Worm (Caenorhabditis elegans) whole organism, mixed stage, embryonic: ENCODE data around the gene H10D18.1.

ENCODE experiments used
- M03D4.4 ChIP-seq: sonication (generic microtip); optimal IDR thresholded peaks from 2 replicates; lab custom pipeline; 2017; ENCODE audit warnings: mild to moderate bottlenecking, missing genetic modification characterization, missing compliant biosample characterization
- bed-3 ChIP-seq: fragments of 200-800 bp; sonication (Bioruptor generic); optimal IDR thresholded peaks from 3 replicates; lab custom pipeline; 2018; ENCODE audit warnings: mild to moderate bottlenecking, missing genetic modification characterization, moderate library complexity, missing compliant biosample characterization
- blmp-1 ChIP-seq: fragments of 150-350 bp; optimal IDR thresholded peaks from 2 replicates; lab custom pipeline; 2014; ENCODE audit warnings: missing biosample characterization, missing genetic modification characterization
- ceh-39 ChIP-seq: fragments of 150-350 bp; optimal IDR thresholded peaks from 2 replicates; lab custom pipeline; 2014; ENCODE audit warnings: missing biosample characterization, missing genetic modification characterization
- ceh-43 ChIP-seq: fragments of 200-800 bp; sonication (Bioruptor generic); optimal IDR thresholded peaks from 2 replicates; lab custom pipeline; 2018; ENCODE audit warnings: mild to moderate bottlenecking, missing genetic modification characterization, moderate library complexity, missing compliant biosample characterization
- ceh-83 ChIP-seq: fragments of 200-800 bp; sonication (Bioruptor generic); optimal IDR thresholded peaks from 2 replicates; lab custom pipeline; 2018; ENCODE audit warnings: mild to moderate bottlenecking, missing genetic modification characterization, missing compliant biosample characterization
- ces-1 ChIP-seq: fragments of 150-350 bp; optimal IDR thresholded peaks from 2 replicates; lab custom pipeline; 2014; ENCODE audit warnings: missing biosample characterization, missing genetic modification reagents, missing genetic modification characterization
- cnd-1 ChIP-seq: fragments of 200-800 bp; sonication (Bioruptor generic); optimal IDR thresholded peaks from 2 replicates; lab custom pipeline; 2018; ENCODE audit warnings: mild to moderate bottlenecking, missing genetic modification characterization, missing compliant biosample characterization
- drap-1 ChIP-seq: fragments of 200-800 bp; sonication (Bioruptor generic); optimal IDR thresholded peaks from 3 replicates; lab custom pipeline; 2018; ENCODE audit warnings: mild to moderate bottlenecking, missing genetic modification characterization, missing compliant biosample characterization
- elt-1 ChIP-seq: sonication (generic microtip); optimal IDR thresholded peaks from 2 replicates; lab custom pipeline; 2017; ENCODE audit warnings: missing genetic modification characterization, mild to moderate bottlenecking, missing compliant biosample characterization, antibody characterized with exemption, moderate library complexity, borderline replicate concordance; ENCODE audit not compliant: insufficient read depth
- elt-3 ChIP-seq: fragments of 150-350 bp; optimal IDR thresholded peaks from 2 replicates; lab custom pipeline; 2014; ENCODE audit warnings: missing biosample characterization, missing genetic modification characterization
- flh-1 ChIP-seq: fragments of 200-800 bp; sonication (Bioruptor generic); optimal IDR thresholded peaks from 2 replicates; lab custom pipeline; 2018; ENCODE audit warnings: mild to moderate bottlenecking, missing genetic modification characterization, moderate library complexity, missing compliant biosample characterization
- ham-2 ChIP-seq: fragments of 200-800 bp; sonication (Bioruptor generic); optimal IDR thresholded peaks from 2 replicates; lab custom pipeline; 2018; ENCODE audit warnings: mild to moderate bottlenecking, missing genetic modification characterization, missing compliant biosample characterization
- hlh-1 ChIP-seq: fragments of 150-350 bp; optimal IDR thresholded peaks from 2 replicates; lab custom pipeline; 2014; ENCODE audit warnings: missing biosample characterization, missing genetic modification reagents, missing genetic modification characterization
- lin-13 ChIP-seq: fragments of 150-350 bp; optimal IDR thresholded peaks from 2 replicates; lab custom pipeline; 2014; ENCODE audit warnings: missing biosample characterization, missing genetic modification characterization
- lin-32 ChIP-seq: fragments of 200-800 bp; sonication (Bioruptor generic); optimal IDR thresholded peaks from 2 replicates; lab custom pipeline; 2018; ENCODE audit warnings: mild to moderate bottlenecking, missing genetic modification characterization, missing compliant biosample characterization
- lsy-2 ChIP-seq: fragments of 150-350 bp; optimal IDR thresholded peaks from 2 replicates; lab custom pipeline; 2014; ENCODE audit warnings: missing biosample characterization, missing genetic modification characterization
- mab-5 ChIP-seq: fragments of 150-350 bp; optimal IDR thresholded peaks from 2 replicates; lab custom pipeline; 2014; ENCODE audit warnings: missing biosample characterization, missing genetic modification characterization
- mep-1 ChIP-seq: fragments of 150-350 bp; optimal IDR thresholded peaks from 2 replicates; lab custom pipeline; 2017; ENCODE audit warnings: missing biosample characterization, missing genetic modification reagents, missing genetic modification characterization, inconsistent platforms
- nhr-12 ChIP-seq: fragments of 150-350 bp; optimal IDR thresholded peaks from 2 replicates; lab custom pipeline; 2014; ENCODE audit warnings: missing biosample characterization, missing genetic modification characterization
- nhr-2 ChIP-seq: fragments of 150-350 bp; optimal IDR thresholded peaks from 2 replicates; lab custom pipeline; 2014; ENCODE audit warnings: missing biosample characterization, missing genetic modification characterization
- nhr-28 ChIP-seq: fragments of 150-350 bp; optimal IDR thresholded peaks from 2 replicates; lab custom pipeline; 2014; ENCODE audit warnings: missing biosample characterization, missing genetic modification characterization
- nhr-76 ChIP-seq: sonication (generic microtip); optimal IDR thresholded peaks from 2 replicates; lab custom pipeline; 2017; ENCODE audit warnings: missing biosample characterization, missing genetic modification characterization
- pha-4 ChIP-seq: fragments of 150-350 bp; optimal IDR thresholded peaks from 2 replicates; lab custom pipeline; 2018; ENCODE audit warnings: missing biosample characterization, missing genetic modification reagents, missing genetic modification characterization
- sem-2 ChIP-seq: fragments of 200-800 bp; sonication (Bioruptor generic); optimal IDR thresholded peaks from 2 replicates; lab custom pipeline; 2018; ENCODE audit warnings: mild to moderate bottlenecking, missing genetic modification characterization, missing compliant biosample characterization
- snpc-4 ChIP-seq: fragments of 150-350 bp; optimal IDR thresholded peaks from 2 replicates; lab custom pipeline; 2014; ENCODE audit warnings: missing biosample characterization, missing genetic modification characterization
- tbx-8 ChIP-seq: fragments of 200-800 bp; sonication (Bioruptor generic); optimal IDR thresholded peaks from 2 replicates; lab custom pipeline; 2018; ENCODE audit warnings: mild to moderate bottlenecking, missing genetic modification characterization, moderate library complexity, missing compliant biosample characterization
- unc-120 ChIP-seq: sonication (generic microtip); optimal IDR thresholded peaks from 2 replicates; lab custom pipeline; 2017; ENCODE audit warnings: missing genetic modification characterization, missing compliant biosample characterization; ENCODE audit not compliant: poor library complexity, severe bottlenecking
- unc-39 ChIP-seq: fragments of 150-350 bp; optimal IDR thresholded peaks from 2 replicates; lab custom pipeline; 2014; ENCODE audit warnings: missing biosample characterization, missing genetic modification characterization
- zip-8 ChIP-seq: fragments of 150-350 bp; optimal IDR thresholded peaks from 2 replicates; lab custom pipeline; 2014; ENCODE audit warnings: missing biosample characterization, missing genetic modification characterization
- ztf-11 ChIP-seq: fragments of 150-350 bp; optimal IDR thresholded peaks from 2 replicates; lab custom pipeline; 2014; ENCODE audit warnings: missing biosample characterization, missing genetic modification characterization

Gene H10D18.1

DNA sequence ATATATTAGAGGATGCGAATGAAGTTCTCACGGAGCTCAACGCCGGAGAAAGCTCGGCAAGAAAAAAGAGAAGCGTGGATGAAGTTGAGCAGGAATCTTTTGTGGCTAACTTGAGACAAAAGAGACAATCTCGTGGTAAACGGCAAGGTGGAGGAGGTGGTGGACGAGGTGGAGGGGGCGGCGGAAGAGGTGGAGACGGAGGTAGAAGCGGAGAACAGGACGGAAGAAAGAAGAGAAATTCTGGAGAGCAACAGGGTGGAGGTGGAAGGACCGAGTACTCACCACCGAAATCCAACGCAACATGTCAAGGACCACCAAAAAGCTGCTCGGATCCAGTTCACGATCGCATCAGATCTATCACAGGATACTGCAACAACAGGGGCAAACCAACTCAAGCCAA is 24.6 kb upstream of the H10D18.1 start:
- TF ChIP-seq sem-2: no peak
- TF ChIP-seq bed-3 (GFP tag; lab: Kevin White, UChicago): no peak
- no peak for TF ChIP-seq ham-2 (GFP tag; lab: Kevin White, UChicago)
- TF ChIP-seq blmp-1 (tag; lab: Kevin White, UChicago): no peak
- TF ChIP-seq mab-5 (tag; lab: Kevin White, UChicago): no peak
- TF ChIP-seq drap-1 (GFP tag; lab: Kevin White, UChicago): no peak
- TF ChIP-seq ceh-43 (GFP tag; lab: Kevin White, UChicago): no peak

DNA sequence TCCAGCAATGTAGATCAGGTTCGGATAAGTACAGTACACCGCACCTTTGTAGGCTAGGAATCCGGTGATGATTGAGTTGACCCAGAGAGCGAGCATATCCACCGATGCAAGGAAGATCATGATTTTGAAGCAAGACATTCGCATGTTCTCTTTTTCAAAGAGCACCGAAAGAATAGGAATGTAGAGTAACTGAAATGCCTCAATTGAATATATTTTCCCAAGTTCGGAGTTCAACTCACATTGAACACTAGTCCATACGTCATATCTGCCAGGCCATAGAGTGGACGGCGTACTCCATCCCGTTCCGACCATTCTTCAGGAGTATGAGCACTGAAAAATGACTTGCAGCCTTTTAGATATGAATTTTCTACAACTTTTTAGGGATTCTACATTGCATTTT is 15.3 kb upstream of the H10D18.1 start:
- TF ChIP-seq zip-8 (tag; lab: Kevin White, UChicago) (no peak), mep-1 (no peak), drap-1 (GFP tag; lab: Kevin White, UChicago) (no peak), lin-13 (tag; lab: Kevin White, UChicago) (no peak), nhr-2 (no peak), ztf-11 (tag; lab: Kevin White, UChicago) (no peak), ces-1 (GFP tag; lab: Kevin White, UChicago) (no peak), unc-39 (tag; lab: Kevin White, UChicago) (no peak), blmp-1 (tag; lab: Kevin White, UChicago) (no peak), bed-3 (GFP tag; lab: Kevin White, UChicago) (no peak), nhr-28 (tag; lab: Kevin White, UChicago) (no peak), hlh-1 (tag; lab: Kevin White, UChicago) (no peak)

DNA sequence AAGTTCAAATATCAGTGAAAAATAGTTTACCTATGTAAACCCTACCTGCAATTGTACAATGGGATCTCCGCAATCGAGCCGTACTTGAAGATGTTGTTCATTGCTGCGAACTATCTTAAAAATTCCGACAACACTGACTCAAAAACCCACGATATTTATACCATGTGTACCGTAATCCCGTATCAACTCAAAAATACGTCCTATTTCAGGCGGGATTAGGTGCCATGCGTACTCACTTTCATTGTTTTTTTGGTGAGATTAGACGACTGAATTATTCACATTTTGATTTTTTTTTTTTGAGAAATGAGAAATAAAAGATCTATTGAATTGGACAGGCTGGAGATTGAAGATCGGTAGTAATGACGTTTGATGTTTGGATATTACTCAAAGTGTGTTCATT is 14.6 kb upstream of the H10D18.1 start, which contains the start of gene srt-30:
TSS of gene srt-30 (minus strand) at position 101 of the 400 bp plus-strand sequence.
- no peak for TF ChIP-seq lin-13 (tag; lab: Kevin White, UChicago)
- no peak for TF ChIP-seq hlh-1 (tag; lab: Kevin White, UChicago)
- no peak for TF ChIP-seq pha-4 (tag; lab: Kevin White, UChicago)
- TF ChIP-seq nhr-28 (tag; lab: Kevin White, UChicago): no peak
- no peak for TF ChIP-seq elt-3 (tag; lab: Kevin White, UChicago)
- TF ChIP-seq sem-2: no peak
- no peak for TF ChIP-seq elt-1
- no peak for TF ChIP-seq zip-8 (tag; lab: Kevin White, UChicago)
- no peak for TF ChIP-seq unc-39 (tag; lab: Kevin White, UChicago)
- TF ChIP-seq mab-5 (tag; lab: Kevin White, UChicago): no peak

DNA sequence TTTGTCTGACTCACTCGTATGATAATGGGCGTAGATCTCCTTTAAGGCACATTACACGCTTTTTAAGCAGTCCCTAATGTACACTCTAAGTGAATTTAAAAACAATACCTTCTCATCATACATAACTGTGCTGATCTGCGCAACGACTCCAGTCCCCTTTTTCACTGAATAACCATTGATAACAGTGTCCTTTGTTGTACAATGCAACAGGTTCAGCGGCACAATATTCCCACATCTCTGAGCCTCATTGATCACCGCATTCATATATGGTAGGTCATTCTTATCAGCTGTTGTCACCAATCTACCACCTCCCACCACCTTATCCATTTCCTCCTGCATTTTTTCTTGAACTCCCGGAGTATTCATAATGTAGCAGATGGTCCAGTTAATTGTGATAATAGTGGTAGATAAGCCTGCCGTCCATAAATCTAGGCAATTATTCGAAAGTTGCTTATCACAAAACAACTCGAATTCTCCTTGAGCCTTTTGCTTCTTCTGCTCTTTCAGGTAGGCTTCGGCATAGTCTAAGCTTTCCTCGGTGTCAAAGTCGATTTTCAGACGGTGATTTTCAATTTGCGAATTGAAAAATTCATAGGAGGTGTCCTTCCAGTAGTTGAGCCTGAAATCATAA is 13.1 kb upstream of the H10D18.1 start:
- no peak for TF ChIP-seq snpc-4 (tag; lab: Kevin White, UChicago)
- no peak for TF ChIP-seq elt-1
- TF ChIP-seq cnd-1 (tag; lab: Kevin White, UChicago): no peak
- TF ChIP-seq ceh-83 (GFP tag; lab: Kevin White, UChicago): no peak
- no peak for TF ChIP-seq nhr-76 (tag; lab: Kevin White, UChicago)
- TF ChIP-seq lin-13 (tag; lab: Kevin White, UChicago): no peak
- TF ChIP-seq lin-32 (GFP tag; lab: Kevin White, UChicago): no peak
- no peak for TF ChIP-seq lsy-2
- TF ChIP-seq unc-120: no peak
- no peak for TF ChIP-seq nhr-2
- no peak for TF ChIP-seq flh-1 (GFP tag; lab: Kevin White, UChicago)
- no peak for TF ChIP-seq elt-3 (tag; lab: Kevin White, UChicago)
- no peak for TF ChIP-seq sem-2
- TF ChIP-seq hlh-1 (tag; lab: Kevin White, UChicago): no peak
- TF ChIP-seq M03D4.4 (tag; lab: Kevin White, UChicago): no peak

DNA sequence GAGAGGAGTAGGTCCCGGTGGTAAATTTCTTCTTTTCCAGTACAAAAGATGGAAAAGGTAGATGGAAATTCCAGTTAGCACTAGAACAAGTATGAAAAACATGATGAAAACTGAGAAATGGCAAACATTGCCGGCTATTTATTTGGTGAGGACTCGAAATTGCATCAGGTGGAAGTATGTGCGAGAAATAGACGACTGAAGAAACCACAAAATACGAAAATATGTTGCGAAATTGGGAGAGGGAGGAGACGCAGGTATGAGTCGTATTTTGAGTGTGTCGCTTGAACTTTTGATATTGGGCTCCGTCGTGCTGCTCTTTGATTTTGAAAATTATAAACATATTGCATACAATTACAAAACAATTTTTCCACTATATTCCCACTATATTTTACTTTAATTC is 11.7 kb upstream of the H10D18.1 start, which contains the start of gene cyp-33C8:
TSS of gene cyp-33C8 (minus strand) at position 200 of the 400 bp plus-strand sequence.
- TF ChIP-seq hlh-1 (tag; lab: Kevin White, UChicago): no peak
- TF ChIP-seq elt-1: no peak
- TF ChIP-seq sem-2: no peak
- TF ChIP-seq elt-3 (tag; lab: Kevin White, UChicago): no peak
- no peak for TF ChIP-seq M03D4.4 (tag; lab: Kevin White, UChicago)
- TF ChIP-seq nhr-12: no peak
- no peak for TF ChIP-seq bed-3 (GFP tag; lab: Kevin White, UChicago)
- TF ChIP-seq lin-32 (GFP tag; lab: Kevin White, UChicago): no peak
- TF ChIP-seq unc-39 (tag; lab: Kevin White, UChicago): no peak
- no peak for TF ChIP-seq mep-1
- TF ChIP-seq tbx-8 (GFP tag; lab: Kevin White, UChicago): no peak
- no peak for TF ChIP-seq ceh-39 (tag; lab: Kevin White, UChicago)
